Fruit fly (Drosophila melanogaster): Measurements from ENCODE around the gene DCTN1-p150.

The DCTN1-p150 gene

dm6 chr3L:13956667-13957066 lies 27.5 kb downstream of the DCTN1-p150 start:
- no peak for TF ChIP-seq CTCF (optimal IDR thresholded peaks at IDR 0.05)
- no peak for TF ChIP-seq CG8478 (optimal IDR thresholded peaks at IDR 0.05)

DNA sequence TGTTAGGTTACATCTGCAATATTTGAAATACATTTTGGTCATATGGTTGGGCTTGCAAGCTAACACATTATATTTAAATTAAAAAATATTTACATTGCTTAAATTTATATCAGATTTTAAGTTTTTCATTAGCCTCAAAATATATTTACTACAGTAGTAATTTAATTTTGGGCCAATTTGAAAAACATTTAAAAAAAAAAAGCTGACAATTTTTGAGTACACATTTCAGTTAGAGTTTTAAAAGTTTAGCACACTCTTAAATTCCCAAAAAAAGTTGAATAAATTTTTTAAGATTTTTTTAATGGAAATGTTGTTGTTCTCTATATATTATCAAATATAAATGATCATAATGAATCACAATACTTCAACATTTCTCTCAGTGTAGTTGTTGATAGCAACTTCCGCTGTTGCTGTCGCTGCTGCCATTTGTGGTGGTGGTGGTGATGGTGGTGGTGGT lies 28.1 kb downstream of the DCTN1-p150 start:
- TF ChIP-seq CTCF (optimal IDR thresholded peaks at IDR 0.05) (no peak), CG8478 (optimal IDR thresholded peaks at IDR 0.05) (no peak)

DNA sequence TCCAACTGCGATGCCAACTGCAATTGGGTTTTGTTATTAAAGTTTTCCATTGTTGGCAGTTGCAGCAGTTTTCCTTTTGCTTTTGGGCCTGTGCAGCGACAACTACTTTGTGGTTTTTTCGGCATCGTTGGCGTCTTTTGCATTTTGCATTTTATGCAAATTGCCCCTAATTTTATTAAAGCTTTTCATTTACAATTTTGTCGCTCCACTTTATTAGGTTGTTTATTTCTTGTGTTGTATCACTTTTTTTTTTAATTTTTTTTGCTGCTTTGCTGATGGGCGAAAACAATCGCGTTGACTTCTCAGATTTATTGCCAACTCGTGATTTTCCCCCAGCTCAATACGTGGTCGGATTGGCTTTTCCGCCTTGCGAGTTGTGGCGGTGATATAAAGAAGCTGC lies 28.6 kb downstream of the DCTN1-p150 start:
- TF ChIP-seq CTCF (optimal IDR thresholded peaks at IDR 0.05) (no peak), CG8478 (optimal IDR thresholded peaks at IDR 0.05) (no peak)

- no peak for TF ChIP-seq CTCF (optimal IDR thresholded peaks at IDR 0.05)
- no peak for TF ChIP-seq CG8478 (optimal IDR thresholded peaks at IDR 0.05)
Observed at dm6 chr3L:13964635-13965501, 35.7 kb downstream of the DCTN1-p150 start, which contains the start of the genes Meics, Nxf3 and ssp2. Gene Meics, minus strand, starts transcription at chr3L:13964702. Gene Nxf3, plus strand, starts transcription at chr3L:13965203. Gene ssp2, plus strand, starts transcription at chr3L:13965203.

DNA sequence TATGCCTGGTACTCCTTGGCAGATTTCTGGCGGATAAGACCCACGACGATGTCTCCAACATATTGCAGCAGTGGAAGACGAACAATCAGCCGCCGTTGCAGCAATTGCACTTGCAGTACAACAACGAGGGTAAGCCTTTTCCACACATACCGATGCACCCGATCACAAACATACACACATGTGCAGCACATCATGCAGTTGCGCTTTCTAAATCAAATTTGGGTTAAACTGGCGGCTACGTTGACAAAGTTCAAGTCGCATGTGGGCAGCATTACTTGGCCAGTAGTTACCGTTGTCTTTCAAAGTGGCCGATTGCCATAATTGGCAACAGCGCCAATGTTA lies 36.3 kb downstream of the DCTN1-p150 start:
- no peak for TF ChIP-seq CTCF (optimal IDR thresholded peaks at IDR 0.05)
- no peak for TF ChIP-seq CG8478 (optimal IDR thresholded peaks at IDR 0.05)

- no peak for TF ChIP-seq CG8478 (optimal IDR thresholded peaks at IDR 0.05)
- no peak for TF ChIP-seq CTCF (optimal IDR thresholded peaks at IDR 0.05)
Observed at dm6 chr3L:13973377-13974111, 44.4 kb downstream of the DCTN1-p150 start, which contains the start of the genes CG13738 and Hsc70-1. Gene CG13738, minus strand, starts transcription at chr3L:13973477. Gene Hsc70-1, plus strand, starts transcription at chr3L:13974061.

dm6 chr3L:13982516-13982915 lies 53.3 kb downstream of the DCTN1-p150 start:
- no peak for TF ChIP-seq CTCF (optimal IDR thresholded peaks at IDR 0.05)
- TF ChIP-seq CG8478 (optimal IDR thresholded peaks at IDR 0.05): no peak

Data from S2 (cell line).